Worm (Caenorhabditis elegans) whole organism, young adult: ENCODE results near the gene dnc-3.

Experiments
- B0019.2 ChIP-seq: fragments of 200-800 bp; sonication (Bioruptor generic); conservative IDR thresholded peaks from 2 replicates; pipeline ENCODE4 v1.3.6; 2022; ENCODE audit warnings: missing genetic modification reagents, missing genetic modification characterization, missing compliant biosample characterization
- B0336.3 ChIP-seq: fragments of 200-800 bp; sonication (Bioruptor generic); IDR thresholded peaks from 2 replicates; pipeline ENCODE4 v1.3.6; 2022; ENCODE audit warnings: missing genetic modification characterization, missing compliant biosample characterization
- C06A6.2 ChIP-seq: fragments of 200-800 bp; sonication (Bioruptor generic); conservative IDR thresholded peaks from 2 replicates; pipeline ENCODE4 v1.3.6; 2022; ENCODE audit warnings: missing genetic modification characterization, missing compliant biosample characterization
- F22D6.2 ChIP-seq: sonication (generic microtip); optimal IDR thresholded peaks from 2 replicates; lab custom pipeline; 2016; ENCODE audit warnings: mild to moderate bottlenecking, missing genetic modification characterization, missing compliant biosample characterization
- F37B4.10 ChIP-seq: fragments of 200-800 bp; sonication (Bioruptor generic); IDR thresholded peaks from 2 replicates; pipeline ENCODE4 v1.3.6; 2022; ENCODE audit warnings: missing genetic modification characterization, missing compliant biosample characterization
- F39B2.1 ChIP-seq: fragments of 200-800 bp; sonication (Bioruptor generic); IDR thresholded peaks from 2 replicates; pipeline ENCODE4 v1.3.6; 2022; ENCODE audit warnings: missing genetic modification reagents, missing genetic modification characterization, missing compliant biosample characterization
- F49E8.2 ChIP-seq: sonication (generic microtip); optimal IDR thresholded peaks from 3 replicates; lab custom pipeline; 2017; ENCODE audit warnings: missing genetic modification characterization, mild to moderate bottlenecking, missing compliant biosample characterization, antibody characterized with exemption, moderate library complexity; ENCODE audit not compliant: insufficient read depth
- F52B5.7 ChIP-seq: sonication (generic microtip); optimal IDR thresholded peaks from 2 replicates; lab custom pipeline; 2016; ENCODE audit warnings: mild to moderate bottlenecking, missing genetic modification characterization, missing compliant biosample characterization
- T07F8.4 ChIP-seq: sonication (generic microtip); optimal IDR thresholded peaks from 2 replicates; lab custom pipeline; 2016; ENCODE audit warnings: mild to moderate bottlenecking, missing genetic modification characterization, moderate library complexity, missing compliant biosample characterization
- akir-1 ChIP-seq: fragments of 200-800 bp; sonication (Bioruptor generic); optimal IDR thresholded peaks from 2 replicates; lab custom pipeline; 2018; ENCODE audit warnings: mild to moderate bottlenecking, missing genetic modification characterization, moderate library complexity, missing compliant biosample characterization
- aptf-2 ChIP-seq: fragments of 200-800 bp; sonication (Bioruptor generic); conservative IDR thresholded peaks from 2 replicates; pipeline ENCODE4 v1.3.6; 2022; ENCODE audit warnings: missing genetic modification reagents, missing genetic modification characterization, missing compliant biosample characterization
- aptf-3 ChIP-seq: fragments of 200-800 bp; sonication (Bioruptor generic); IDR thresholded peaks from 2 replicates; pipeline ENCODE4 v1.3.6; 2022; ENCODE audit warnings: missing genetic modification characterization, missing compliant biosample characterization
- atf-7 ChIP-seq: sonication (generic microtip); optimal IDR thresholded peaks from 2 replicates; lab custom pipeline; 2017; ENCODE audit warnings: mild to moderate bottlenecking, missing genetic modification characterization, missing compliant biosample characterization
- bed-1 ChIP-seq: fragments of 200-800 bp; sonication (Bioruptor generic); IDR thresholded peaks from 2 replicates; pipeline ENCODE4 v1.3.6; 2022; ENCODE audit warnings: missing genetic modification reagents, missing genetic modification characterization, missing compliant biosample characterization
- cebp-1 ChIP-seq, 2 experiments: fragments of 200-800 bp in 1 of 2; sonication (Bioruptor generic) in 1 of 2; sonication (generic microtip) in 1 of 2; IDR thresholded peaks in 1 of 2; optimal IDR thresholded peaks in 1 of 2; 2 replicates each; pipeline versions ENCODE4 v1.3.6 to Lab custom; 2017 to 2022; ENCODE audit warnings: missing compliant biosample characterization in 2 of 2, missing genetic modification characterization in 2 of 2, mild to moderate bottlenecking in 1 of 2, missing genetic modification reagents in 1 of 2, moderate library complexity in 1 of 2
- ceh-40 ChIP-seq: fragments of 200-800 bp; sonication (Bioruptor generic); IDR thresholded peaks from 2 replicates; pipeline ENCODE4 v1.3.6; 2022; ENCODE audit warnings: missing genetic modification characterization, missing compliant biosample characterization
- ceh-91 ChIP-seq: fragments of 200-800 bp; sonication (Bioruptor generic); IDR thresholded peaks from 2 replicates; pipeline ENCODE4 v1.3.6; 2022; ENCODE audit warnings: missing genetic modification reagents, missing genetic modification characterization, missing compliant biosample characterization
- dox-1 ChIP-seq: fragments of 200-800 bp; sonication (Bioruptor generic); IDR thresholded peaks from 2 replicates; pipeline ENCODE4 v1.3.6; 2022; ENCODE audit warnings: missing genetic modification reagents, missing genetic modification characterization, missing compliant biosample characterization
- dpl-1 ChIP-seq: fragments of 150-350 bp; optimal IDR thresholded peaks from 2 replicates; lab custom pipeline; 2014; ENCODE audit warnings: missing biosample characterization, missing genetic modification reagents, missing genetic modification characterization
- egl-18 ChIP-seq: fragments of 200-800 bp; sonication (Bioruptor generic); IDR thresholded peaks from 2 replicates; pipeline ENCODE4 v1.3.6; 2022; ENCODE audit warnings: missing genetic modification reagents, missing genetic modification characterization, missing compliant biosample characterization
- ekl-4 ChIP-seq: fragments of 200-800 bp; sonication (Bioruptor generic); IDR thresholded peaks from 2 replicates; pipeline ENCODE4 v1.3.6; 2022; ENCODE audit warnings: missing genetic modification reagents, missing genetic modification characterization, missing compliant biosample characterization
- fkh-3 ChIP-seq: sonication (generic microtip); optimal IDR thresholded peaks from 2 replicates; lab custom pipeline; 2016; ENCODE audit warnings: mild to moderate bottlenecking, missing genetic modification characterization, missing compliant biosample characterization
- hmg-1.2 ChIP-seq: fragments of 200-800 bp; sonication (Bioruptor generic); IDR thresholded peaks from 2 replicates; pipeline ENCODE4 v1.3.6; 2022; ENCODE audit warnings: missing genetic modification reagents, missing genetic modification characterization, missing compliant biosample characterization
- hmg-20 ChIP-seq: fragments of 200-800 bp; sonication (Bioruptor generic); IDR thresholded peaks from 2 replicates; pipeline ENCODE4 v1.3.6; 2022; ENCODE audit warnings: missing genetic modification reagents, missing genetic modification characterization, missing compliant biosample characterization
- hrde-1 ChIP-seq: sonication (generic microtip); optimal IDR thresholded peaks from 2 replicates; lab custom pipeline; 2016; ENCODE audit warnings: missing genetic modification characterization, mild to moderate bottlenecking, missing compliant biosample characterization, moderate library complexity, missing genotype, missing genetic modification reagents, borderline replicate concordance
- hsf-1 ChIP-seq: fragments of 200-800 bp; sonication (Bioruptor generic); IDR thresholded peaks from 2 replicates; pipeline ENCODE4 v1.3.6; 2022; ENCODE audit warnings: missing genetic modification reagents, missing genetic modification characterization, missing compliant biosample characterization
- let-526 ChIP-seq: fragments of 200-800 bp; sonication (Bioruptor generic); IDR thresholded peaks from 2 replicates; pipeline ENCODE4 v1.3.6; 2022; ENCODE audit warnings: missing genetic modification reagents, missing genetic modification characterization, missing compliant biosample characterization
- let-607 ChIP-seq, 2 experiments: fragments of 200-800 bp in 1 of 2; sonication (Bioruptor generic) in 1 of 2; sonication (generic microtip) in 1 of 2; optimal IDR thresholded peaks; 2 replicates each; lab custom pipeline; 2016 to 2018; ENCODE audit warnings: mild to moderate bottlenecking in 2 of 2, missing compliant biosample characterization in 2 of 2, missing genetic modification characterization in 2 of 2, moderate library complexity in 2 of 2, missing genotype in 1 of 2
- lin-35 ChIP-seq, 3 experiments: fragments of 150-350 bp in 2 of 3; sonication (generic microtip) in 1 of 3; optimal IDR thresholded peaks; 2 replicates each; lab custom pipeline; 2014 to 2018; ENCODE audit warnings: missing biosample characterization in 3 of 3, missing genetic modification characterization in 3 of 3, missing genetic modification reagents in 3 of 3
- lir-1 ChIP-seq: fragments of 200-800 bp; sonication (Bioruptor generic); conservative IDR thresholded peaks from 2 replicates; pipeline ENCODE4 v1.3.6; 2022; ENCODE audit warnings: missing genetic modification reagents, missing genetic modification characterization, missing compliant biosample characterization
- madf-10 ChIP-seq: sonication (generic microtip); optimal IDR thresholded peaks from 2 replicates; lab custom pipeline; 2016; ENCODE audit warnings: mild to moderate bottlenecking, missing genetic modification characterization, missing compliant biosample characterization
- nhr-179 ChIP-seq: sonication (generic microtip); optimal IDR thresholded peaks from 2 replicates; lab custom pipeline; 2016; ENCODE audit warnings: mild to moderate bottlenecking, missing genetic modification characterization, missing compliant biosample characterization
- pbrm-1 ChIP-seq: fragments of 200-800 bp; sonication (Bioruptor generic); IDR thresholded peaks from 2 replicates; pipeline ENCODE4 v1.3.6; 2022; ENCODE audit warnings: missing genetic modification reagents, missing genetic modification characterization, missing compliant biosample characterization
- pha-4 ChIP-seq: fragments of 150-350 bp; sonication (generic microtip); optimal IDR thresholded peaks from 2 replicates; lab custom pipeline; 2014; ENCODE audit warnings: missing biosample characterization, missing genetic modification reagents, missing genetic modification characterization
- rcor-1 ChIP-seq: fragments of 200-800 bp; sonication (Bioruptor generic); IDR thresholded peaks from 2 replicates; pipeline ENCODE4 v1.3.6; 2022; ENCODE audit warnings: missing genetic modification reagents, missing genetic modification characterization, missing compliant biosample characterization
- snpc-4 ChIP-seq, 5 experiments: fragments of 150-350 bp in 1 of 5; sonication (generic microtip) in 4 of 5; optimal IDR thresholded peaks; 2 replicates each; lab custom pipeline; 2014 to 2018; ENCODE audit warnings: missing genetic modification characterization in 5 of 5, missing biosample characterization in 3 of 5, antibody characterized with exemption in 2 of 5, mild to moderate bottlenecking in 2 of 5, missing compliant biosample characterization in 2 of 5, missing genotype in 2 of 5, moderate library complexity in 2 of 5, missing genetic modification reagents in 1 of 5
- tbp1 ChIP-seq: fragments of 200-800 bp; sonication (Bioruptor generic); optimal IDR thresholded peaks from 2 replicates; lab custom pipeline; 2018; ENCODE audit warnings: mild to moderate bottlenecking, missing genetic modification characterization, missing compliant biosample characterization
- unc-62 ChIP-seq: fragments of 150-350 bp; optimal IDR thresholded peaks from 2 replicates; lab custom pipeline; 2014; ENCODE audit warnings: missing biosample characterization, missing genetic modification reagents, missing genetic modification characterization
- zim-3 ChIP-seq: sonication (generic microtip); optimal IDR thresholded peaks from 2 replicates; lab custom pipeline; 2017; ENCODE audit warnings: mild to moderate bottlenecking, missing genetic modification characterization, moderate library complexity, missing compliant biosample characterization
- ztf-18 ChIP-seq: sonication (generic microtip); optimal IDR thresholded peaks from 2 replicates; lab custom pipeline; 2016; ENCODE audit warnings: missing genotype, mild to moderate bottlenecking, missing genetic modification characterization, missing compliant biosample characterization
- ztf-3 ChIP-seq: fragments of 200-800 bp; sonication (Bioruptor generic); optimal IDR thresholded peaks from 2 replicates; lab custom pipeline; 2018; ENCODE audit warnings: mild to moderate bottlenecking, missing genetic modification characterization, missing compliant biosample characterization
- ztf-6 ChIP-seq: fragments of 200-800 bp; sonication (Bioruptor generic); IDR thresholded peaks from 2 replicates; pipeline ENCODE4 v1.3.6; 2022; ENCODE audit warnings: missing genetic modification reagents, missing genetic modification characterization, missing compliant biosample characterization

dnc-3 gene

DNA sequence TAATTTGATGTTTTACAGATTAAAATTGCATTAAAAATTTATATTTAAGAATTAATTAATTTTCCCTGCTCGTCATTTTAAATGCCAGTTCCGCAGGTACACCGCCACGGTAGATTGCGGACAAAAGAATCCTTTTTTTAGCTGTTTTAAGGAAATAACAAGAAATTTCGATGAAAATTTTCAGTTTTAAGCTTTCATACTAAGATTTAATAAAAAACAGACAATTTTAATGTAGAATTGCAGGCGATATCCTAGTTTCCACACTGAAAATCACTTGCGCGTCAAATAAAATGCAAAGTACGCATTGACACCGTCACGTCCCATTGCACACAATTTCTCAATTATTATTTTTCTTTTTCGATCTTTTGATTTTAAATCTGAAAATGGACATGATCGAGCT lies at the start of gene dnc-3 (continued):
- TF ChIP-seq snpc-4 (GFP tag; optimal IDR thresholded peaks at IDR 0.05; lab: Kevin White, UChicago) (no peak), snpc-4 (tag; optimal IDR thresholded peaks at IDR 0.05; lab: Kevin White, UChicago) (peak in 1 of 4 experiments; percentile 45), tbp1 (GFP tag; lab: Kevin White, UChicago) (peak; percentile 20), cebp-1 (GFP tag; IDR thresholded peaks at IDR 0.05; lab: Robert Waterston, UW) (0 out of 2 replicates have a peak, but pooled peaks have one; percentile 20), cebp-1 (tag; optimal IDR thresholded peaks at IDR 0.05; lab: Kevin White, UChicago) (peak; percentile 79)
- TF ChIP-seq, all 124 proteins: peak for 22

DNA sequence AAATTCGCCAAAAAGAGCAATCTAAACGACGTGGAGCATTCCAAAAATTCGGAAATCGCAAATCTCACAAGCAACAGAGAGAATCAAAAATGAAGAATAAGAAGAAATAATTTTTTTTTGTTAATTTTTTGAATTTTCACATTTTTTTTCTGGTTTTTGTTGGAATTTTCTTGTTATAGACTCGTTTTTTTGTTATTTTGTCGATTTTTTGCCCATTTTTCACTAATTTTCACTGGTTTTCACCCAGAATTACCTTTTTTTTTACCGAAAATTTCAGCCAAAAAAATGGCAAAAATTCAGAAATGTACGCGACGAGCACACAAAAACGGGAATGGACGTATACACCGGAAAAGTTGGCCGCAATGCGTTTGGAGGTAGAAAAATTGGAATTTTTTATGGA lies 48.8 kb upstream of the dnc-3 start, which contains the start of gene cyh-1:
TSS of gene cyh-1 (plus strand) at position 301 of the 400 bp plus-strand sequence.
- TF ChIP-seq F39B2.1 (GFP tag; lab: Robert Waterston, UW) (no peak), hmg-1.2 (GFP tag; lab: Robert Waterston, UW) (no peak), fkh-3 (tag; lab: Kevin White, UChicago) (no peak), zim-3 (no peak), akir-1 (GFP tag; lab: Kevin White, UChicago) (no peak), C06A6.2 (no peak), aptf-2 (GFP tag; lab: Robert Waterston, UW) (no peak), ztf-18 (tag; lab: Kevin White, UChicago) (no peak), madf-10 (no peak), ztf-6 (GFP tag; lab: Robert Waterston, UW) (no peak), B0019.2 (no peak), F49E8.2 (tag; lab: Kevin White, UChicago) (no peak), unc-62 (GFP tag; lab: Kevin White, UChicago) (no peak)

DNA sequence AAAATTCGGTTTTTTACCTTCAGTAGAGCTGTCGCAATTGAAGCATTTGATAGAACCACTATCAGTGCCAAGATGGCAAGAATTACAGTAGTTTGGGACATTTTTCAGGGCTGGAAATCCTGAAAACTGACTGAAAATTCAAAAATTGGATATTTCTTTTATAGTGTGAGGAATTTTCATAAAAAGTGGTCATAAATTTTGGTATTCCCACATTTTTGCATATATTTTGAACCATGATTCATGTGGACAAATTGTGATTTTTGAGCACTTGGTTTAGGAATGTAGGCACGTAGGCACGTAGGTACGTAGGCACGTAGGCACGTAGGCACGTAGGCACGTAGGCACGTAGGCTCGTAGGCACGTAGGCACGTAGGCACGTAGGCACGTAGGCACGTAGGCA lies 41.3 kb upstream of the dnc-3 start, which contains the start of gene Y49F6B.19:
TSS of gene Y49F6B.19 (minus strand) at position 101 of the 400 bp plus-strand sequence.
- no peak for TF ChIP-seq hrde-1 (tag; lab: Kevin White, UChicago)
- TF ChIP-seq rcor-1 (GFP tag; lab: Robert Waterston, UW): no peak
- TF ChIP-seq let-607 (tag; optimal IDR thresholded peaks at IDR 0.05; lab: Kevin White, UChicago): no peak
- no peak for TF ChIP-seq dox-1
- TF ChIP-seq dpl-1 (GFP tag; lab: Kevin White, UChicago): no peak
- no peak for TF ChIP-seq hsf-1 (GFP tag; lab: Robert Waterston, UW)
- TF ChIP-seq lir-1 (GFP tag; lab: Robert Waterston, UW): no peak
- no peak for TF ChIP-seq F22D6.2 (tag; lab: Kevin White, UChicago)
- no peak for TF ChIP-seq pha-4
- TF ChIP-seq T07F8.4 (tag; lab: Kevin White, UChicago): no peak
- no peak for TF ChIP-seq B0336.3
- TF ChIP-seq ekl-4 (GFP tag; lab: Robert Waterston, UW): no peak
- TF ChIP-seq C06A6.2: no peak
- no peak for TF ChIP-seq bed-1 (GFP tag; lab: Robert Waterston, UW)
- TF ChIP-seq lin-35 (GFP tag; optimal IDR thresholded peaks at IDR 0.05; lab: Kevin White, UChicago): no peak
- TF ChIP-seq egl-18 (GFP tag; lab: Robert Waterston, UW): no peak
- TF ChIP-seq, all 124 proteins: peak for 0

DNA sequence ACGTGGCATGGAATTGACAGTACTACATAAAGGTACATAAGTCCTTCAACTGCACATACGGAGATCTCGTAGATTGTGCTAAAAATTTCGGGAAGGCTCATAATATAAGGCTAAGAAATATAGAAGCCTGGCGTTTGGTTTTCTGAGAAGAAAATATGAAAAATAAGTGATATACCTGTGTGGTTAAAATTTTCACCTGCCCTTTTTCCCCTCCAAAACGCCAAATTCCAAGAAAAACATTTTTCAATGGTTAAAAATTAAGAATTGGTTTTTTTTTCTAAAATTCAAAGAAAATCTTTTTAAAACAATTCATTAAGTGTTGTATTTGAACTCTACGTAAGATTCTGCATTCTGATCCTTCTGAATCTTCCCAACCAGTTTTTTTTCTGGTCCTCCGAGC lies 38.9 kb upstream of the dnc-3 start, which contains the start of gene srz-5:
TSS of gene srz-5 (minus strand) at position 101 of the 400 bp plus-strand sequence.
- TF ChIP-seq let-526 (no peak), pbrm-1 (GFP tag; lab: Robert Waterston, UW) (no peak), hmg-20 (GFP tag; lab: Robert Waterston, UW) (no peak), atf-7 (tag; lab: Kevin White, UChicago) (no peak), F37B4.10 (no peak), B0336.3 (no peak), F52B5.7 (tag; lab: Kevin White, UChicago) (no peak), nhr-179 (tag; lab: Kevin White, UChicago) (no peak), ceh-40 (no peak), ceh-91 (GFP tag; lab: Robert Waterston, UW) (no peak), aptf-3 (GFP tag; lab: Robert Waterston, UW) (no peak), ztf-3 (GFP tag; lab: Kevin White, UChicago) (no peak)
- TF ChIP-seq, all 124 proteins: peak for 0
